Worm (Caenorhabditis elegans) whole organism, L4 larva: ENCODE data around the gene npr-5.
A peak's percentile ranks its signal among the peaks of the same experiment; 100 is the strongest.

Experiments used
- D1046.2 ChIP-seq: fragments of 200-800 bp; sonication (Bioruptor generic); IDR thresholded peaks from 2 replicates; pipeline ENCODE4 v1.3.6; 2022; ENCODE audit warnings: missing genetic modification characterization, missing compliant biosample characterization
- F44E2.7 ChIP-seq: fragments of 200-800 bp; sonication (Bioruptor generic); IDR thresholded peaks from 2 replicates; pipeline ENCODE4 v2.1.2; 2022; ENCODE audit warnings: missing genetic modification characterization, missing compliant biosample characterization
- Y75B8A.6 ChIP-seq: fragments of 200-800 bp; sonication (Bioruptor generic); IDR thresholded peaks from 2 replicates; pipeline ENCODE4 v1.3.6; 2022; ENCODE audit warnings: missing genetic modification reagents, missing genetic modification characterization, missing compliant biosample characterization
- ZK546.5 ChIP-seq, 2 experiments: sonication (generic microtip); optimal IDR thresholded peaks; 2 replicates each; lab custom pipeline; 2017; ENCODE audit warnings: missing biosample characterization in 2 of 2, missing genetic modification characterization in 2 of 2
- aha-1 ChIP-seq: fragments of 150-350 bp; peaks from one replicate; lab custom pipeline; 2014; ENCODE audit warnings: missing biosample characterization, missing genetic modification characterization
- ces-1 ChIP-seq: fragments of 150-350 bp; sonication (generic microtip); optimal IDR thresholded peaks from 4 replicates; lab custom pipeline; 2014; ENCODE audit warnings: missing biosample characterization, missing genetic modification reagents, missing genetic modification characterization
- daf-16 ChIP-seq, 3 experiments: sonication (generic microtip); optimal IDR thresholded peaks; 2 replicates each; lab custom pipeline; 2016 to 2017; ENCODE audit warnings: missing genetic modification characterization in 3 of 3, missing genetic modification reagents in 3 of 3, mild to moderate bottlenecking in 2 of 3, missing compliant biosample characterization in 2 of 3, missing biosample characterization in 1 of 3, moderate library complexity in 1 of 3
- daf-19 ChIP-seq: fragments of 200-800 bp; sonication (Bioruptor generic); conservative IDR thresholded peaks from 2 replicates; pipeline ENCODE4 v1.3.6; 2022; ENCODE audit warnings: missing genetic modification characterization, missing compliant biosample characterization
- dmd-6 ChIP-seq: fragments of 200-800 bp; sonication (Bioruptor generic); IDR thresholded peaks from 2 replicates; pipeline ENCODE4 v1.3.6; 2022; ENCODE audit warnings: missing genetic modification reagents, missing genetic modification characterization, missing compliant biosample characterization
- dmd-8 ChIP-seq: fragments of 200-800 bp; sonication (Bioruptor generic); IDR thresholded peaks from 2 replicates; pipeline ENCODE4 v1.3.6; 2022; ENCODE audit warnings: missing genetic modification characterization, missing compliant biosample characterization
- dmd-9 ChIP-seq: fragments of 200-800 bp; sonication (Bioruptor generic); IDR thresholded peaks from 2 replicates; pipeline ENCODE4 v1.3.6; 2022; ENCODE audit warnings: missing genetic modification reagents, missing genetic modification characterization, missing compliant biosample characterization
- dve-1 ChIP-seq: sonication (generic microtip); optimal IDR thresholded peaks from 2 replicates; lab custom pipeline; 2017; ENCODE audit warnings: antibody characterized with exemption, mild to moderate bottlenecking, missing genetic modification characterization, missing compliant biosample characterization; ENCODE audit not compliant: insufficient read depth
- egl-43 ChIP-seq: fragments of 200-800 bp; sonication (Bioruptor generic); IDR thresholded peaks from 2 replicates; pipeline ENCODE4 v1.3.6; 2022; ENCODE audit warnings: missing genetic modification reagents, missing genetic modification characterization, missing compliant biosample characterization
- gei-8 ChIP-seq: fragments of 200-800 bp; sonication (Bioruptor generic); optimal IDR thresholded peaks from 2 replicates; lab custom pipeline; 2018; ENCODE audit warnings: mild to moderate bottlenecking, missing genetic modification characterization, missing compliant biosample characterization
- hlh-11 ChIP-seq: fragments of 200-800 bp; sonication (Bioruptor generic); optimal IDR thresholded peaks from 2 replicates; lab custom pipeline; 2018; ENCODE audit warnings: mild to moderate bottlenecking, missing genetic modification characterization, missing compliant biosample characterization
- jun-1 ChIP-seq: fragments of 150-350 bp; optimal IDR thresholded peaks from 2 replicates; lab custom pipeline; 2014; ENCODE audit warnings: missing biosample characterization, missing genetic modification reagents, missing genetic modification characterization
- lin-1 ChIP-seq: fragments of 200-800 bp; sonication (Bioruptor generic); IDR thresholded peaks from 2 replicates; pipeline ENCODE4 v1.3.6; 2022; ENCODE audit warnings: missing genetic modification reagents, missing genetic modification characterization, missing compliant biosample characterization
- lin-13 ChIP-seq: fragments of 150-350 bp; optimal IDR thresholded peaks from 2 replicates; lab custom pipeline; 2014; ENCODE audit warnings: missing biosample characterization, missing genetic modification reagents, missing genetic modification characterization
- lin-39 ChIP-seq: fragments of 150-350 bp; optimal IDR thresholded peaks from 2 replicates; lab custom pipeline; 2014; ENCODE audit warnings: missing biosample characterization, missing genetic modification reagents, missing genetic modification characterization
- mdl-1 ChIP-seq, 2 experiments: fragments of 150-350 bp in 1 of 2; sonication (generic microtip) in 1 of 2; optimal IDR thresholded peaks; 2 replicates each; lab custom pipeline; 2014 to 2017; ENCODE audit warnings: missing biosample characterization in 2 of 2, missing genetic modification characterization in 2 of 2
- mep-1 ChIP-seq: fragments of 150-350 bp; sonication (generic microtip); optimal IDR thresholded peaks from 3 replicates; lab custom pipeline; 2014; ENCODE audit warnings: missing biosample characterization, missing genetic modification characterization
- mxl-2 ChIP-seq: fragments of 200-800 bp; sonication (Bioruptor generic); conservative IDR thresholded peaks from 2 replicates; pipeline ENCODE4 v1.3.6; 2022; ENCODE audit warnings: missing genetic modification reagents, missing genetic modification characterization, missing compliant biosample characterization
- nhr-10 ChIP-seq: fragments of 150-350 bp; optimal IDR thresholded peaks from 2 replicates; lab custom pipeline; 2014; ENCODE audit warnings: missing biosample characterization, missing genetic modification characterization
- nhr-102 ChIP-seq: sonication (generic microtip); optimal IDR thresholded peaks from 2 replicates; lab custom pipeline; 2016; ENCODE audit warnings: mild to moderate bottlenecking, missing genetic modification characterization, moderate library complexity, missing compliant biosample characterization
- nhr-111 ChIP-seq: fragments of 200-800 bp; sonication (Bioruptor generic); optimal IDR thresholded peaks from 2 replicates; lab custom pipeline; 2018; ENCODE audit warnings: mild to moderate bottlenecking, missing genetic modification characterization, missing compliant biosample characterization
- nhr-237 ChIP-seq: sonication (generic microtip); optimal IDR thresholded peaks from 2 replicates; lab custom pipeline; 2017; ENCODE audit warnings: missing biosample characterization, missing genetic modification characterization
- nhr-28 ChIP-seq: fragments of 150-350 bp; optimal IDR thresholded peaks from 2 replicates; lab custom pipeline; 2014; ENCODE audit warnings: missing biosample characterization, missing genetic modification characterization
- nhr-76 ChIP-seq: fragments of 150-350 bp; optimal IDR thresholded peaks from 2 replicates; lab custom pipeline; 2014; ENCODE audit warnings: missing biosample characterization, missing genetic modification characterization
- nhr-77 ChIP-seq: fragments of 150-350 bp; optimal IDR thresholded peaks from 2 replicates; lab custom pipeline; 2014; ENCODE audit warnings: missing biosample characterization, missing genetic modification characterization
- pha-4 ChIP-seq, 2 experiments: fragments of 150-350 bp in 1 of 2; fragments of 200-800 bp in 1 of 2; sonication (Bioruptor generic) in 1 of 2; IDR thresholded peaks in 1 of 2; optimal IDR thresholded peaks in 1 of 2; 2 replicates each; pipeline versions ENCODE4 v1.3.6 to Lab custom; 2014 to 2022; ENCODE audit warnings: missing genetic modification characterization in 2 of 2, missing genetic modification reagents in 2 of 2, missing biosample characterization in 1 of 2, missing compliant biosample characterization in 1 of 2
- php-3 ChIP-seq: fragments of 200-800 bp; sonication (Bioruptor generic); IDR thresholded peaks from 2 replicates; pipeline ENCODE4 v1.3.6; 2022; ENCODE audit warnings: missing genetic modification reagents, missing genetic modification characterization, missing compliant biosample characterization
- sdz-12 ChIP-seq: fragments of 200-800 bp; sonication (Bioruptor generic); optimal IDR thresholded peaks from 2 replicates; lab custom pipeline; 2018; ENCODE audit warnings: mild to moderate bottlenecking, missing genetic modification characterization, missing compliant biosample characterization
- snpc-1.2 ChIP-seq: fragments of 200-800 bp; sonication (Bioruptor generic); IDR thresholded peaks from 2 replicates; pipeline ENCODE4 v1.3.6; 2022; ENCODE audit warnings: missing genetic modification reagents, missing genetic modification characterization, missing compliant biosample characterization
- spr-3 ChIP-seq: fragments of 200-800 bp; sonication (Bioruptor generic); optimal IDR thresholded peaks from 2 replicates; lab custom pipeline; 2018; ENCODE audit warnings: mild to moderate bottlenecking, missing genetic modification characterization, missing compliant biosample characterization
- tra-1 ChIP-seq: fragments of 200-800 bp; sonication (Bioruptor generic); IDR thresholded peaks from 2 replicates; pipeline ENCODE4 v1.3.6; 2022; ENCODE audit warnings: missing genetic modification reagents, missing genetic modification characterization, missing compliant biosample characterization
- unc-130 ChIP-seq: sonication (generic microtip); optimal IDR thresholded peaks from 2 replicates; lab custom pipeline; 2016; ENCODE audit warnings: missing genetic modification reagents, missing genetic modification characterization, missing compliant biosample characterization
- unc-39 ChIP-seq: sonication (generic microtip); optimal IDR thresholded peaks from 2 replicates; lab custom pipeline; 2017; ENCODE audit warnings: missing biosample characterization, missing genetic modification characterization
- unc-62 ChIP-seq, 3 experiments: fragments of 150-350 bp in 1 of 3; sonication (generic microtip); optimal IDR thresholded peaks in 2 of 3; peaks in 1 of 3; 1 replicate in 1 of 3; 2 replicates in 2 of 3; lab custom pipeline; 2014 to 2017; ENCODE audit warnings: missing biosample characterization in 3 of 3, missing genetic modification characterization in 3 of 3, missing genetic modification reagents in 3 of 3, missing genotype in 1 of 3
- zip-11 ChIP-seq: fragments of 200-800 bp; sonication (Bioruptor generic); IDR thresholded peaks from 2 replicates; pipeline ENCODE4 v1.3.6; 2022; ENCODE audit warnings: missing genetic modification characterization, missing compliant biosample characterization
- zip-2 ChIP-seq: fragments of 150-350 bp; optimal IDR thresholded peaks from 2 replicates; lab custom pipeline; 2014; ENCODE audit warnings: missing biosample characterization, missing genetic modification characterization
- ztf-7 ChIP-seq: fragments of 150-350 bp; optimal IDR thresholded peaks from 2 replicates; lab custom pipeline; 2014; ENCODE audit warnings: missing biosample characterization, missing genetic modification characterization

Gene npr-5

ce11 chrV:272837-273236, 8.7 kb downstream of the npr-5 start, which contains the start of gene nlp-70:
Gene nlp-70, minus strand, starts transcription at chrV:272937.
- TF ChIP-seq gei-8 (no peak), zip-11 (GFP tag; lab: Robert Waterston, UW) (no peak), ZK546.5 (tag; optimal IDR thresholded peaks at IDR 0.05; lab: Kevin White, UChicago) (no peak), unc-130 (GFP tag; lab: Kevin White, UChicago) (no peak), nhr-111 (no peak), ces-1 (no peak), daf-19 (GFP tag; lab: Robert Waterston, UW) (no peak), Y75B8A.6 (GFP tag; lab: Robert Waterston, UW) (no peak), zip-2 (tag; lab: Kevin White, UChicago) (no peak), jun-1 (tag; lab: Kevin White, UChicago) (no peak), unc-39 (tag; lab: Kevin White, UChicago) (no peak), D1046.2 (GFP tag; lab: Robert Waterston, UW) (no peak), mep-1 (tag; lab: Kevin White, UChicago) (no peak), dve-1 (tag; lab: Kevin White, UChicago) (no peak), lin-39 (tag; lab: Kevin White, UChicago) (no peak), ztf-7 (tag; lab: Kevin White, UChicago) (no peak), tra-1 (GFP tag; lab: Robert Waterston, UW) (no peak), sdz-12 (GFP tag; lab: Kevin White, UChicago) (no peak)

ce11 chrV:268007-268406, 13.5 kb downstream of the npr-5 start, which contains the start of gene lgc-26:
Gene lgc-26, plus strand, starts transcription at chrV:268307.
- no peak for TF ChIP-seq nhr-76
- no peak for TF ChIP-seq mdl-1 (tag; optimal IDR thresholded peaks at IDR 0.05; lab: Kevin White, UChicago)
- no peak for TF ChIP-seq egl-43 (GFP tag; lab: Robert Waterston, UW)
- no peak for TF ChIP-seq nhr-28
- TF ChIP-seq nhr-77 = no peak
- no peak for TF ChIP-seq F44E2.7 (GFP tag; lab: Robert Waterston, UW)
- TF ChIP-seq ces-1 = no peak
- no peak for TF ChIP-seq lin-13 (GFP tag; lab: Kevin White, UChicago)

ce11 chrV:265062-265963, 16.2 kb downstream of the npr-5 start:
- TF ChIP-seq aha-1 (tag; lab: Kevin White, UChicago) (peak; percentile 24), ZK546.5 (tag; optimal IDR thresholded peaks at IDR 0.05; lab: Kevin White, UChicago) (peak in 1 of 2 experiments; percentile 48)
- TF ChIP-seq, all 104 proteins: peak for 2; not testable (repeated sequence) for 102

ce11 chrV:260334-260733, 21.2 kb downstream of the npr-5 start:
- TF ChIP-seq nhr-28 (peak; percentile 41), nhr-77 (peak; percentile 12), mxl-2 (GFP tag; lab: Robert Waterston, UW) (no peak), daf-16 (GFP tag; optimal IDR thresholded peaks at IDR 0.05; lab: Kevin White, UChicago) (no peak), daf-16 (tag; optimal IDR thresholded peaks at IDR 0.05; lab: Kevin White, UChicago) (peak; percentile 73), dve-1 (tag; lab: Kevin White, UChicago) (peak; percentile 37), pha-4 (GFP tag; IDR thresholded peaks at IDR 0.05; lab: Robert Waterston, UW) (0 out of 2 replicates have a peak, but pooled peaks have one; percentile 10), pha-4 (tag; optimal IDR thresholded peaks at IDR 0.05; lab: Kevin White, UChicago) (no peak)

- TF ChIP-seq unc-62 (GFP tag; optimal IDR thresholded peaks at IDR 0.05 in 1 of 2; lab: Kevin White, UChicago) (no peak), unc-62 (tag; optimal IDR thresholded peaks at IDR 0.05; lab: Kevin White, UChicago) (no peak), nhr-102 (no peak), hlh-11 (tag; lab: Kevin White, UChicago) (no peak), dmd-9 (GFP tag; lab: Robert Waterston, UW) (no peak), dve-1 (tag; lab: Kevin White, UChicago) (no peak), nhr-28 (no peak), snpc-1.2 (GFP tag; lab: Robert Waterston, UW) (no peak), spr-3 (no peak), nhr-237 (tag; lab: Kevin White, UChicago) (no peak), dmd-8 (GFP tag; lab: Robert Waterston, UW) (no peak), nhr-10 (no peak), zip-2 (tag; lab: Kevin White, UChicago) (no peak), dmd-6 (no peak), php-3 (GFP tag; lab: Robert Waterston, UW) (no peak), lin-1 (no peak)
Measured at ce11 chrV:258730-259129, 22.8 kb downstream of the npr-5 start, which contains the start of gene nhr-204. Gene nhr-204, minus strand, starts transcription at chrV:258830.
